Worm (Caenorhabditis elegans) whole organism, L2 larva: ENCODE data around the gene cest-31.

Experiments
- C34F6.9 ChIP-seq: fragments of 150-350 bp; optimal IDR thresholded peaks from 2 replicates; lab custom pipeline; 2014; ENCODE audit warnings: missing biosample characterization, missing genetic modification characterization
- F13H6.1 ChIP-seq: sonication (generic microtip); optimal IDR thresholded peaks from 2 replicates; lab custom pipeline; 2016; ENCODE audit warnings: missing genetic modification characterization, missing compliant biosample characterization
- R02D3.7 ChIP-seq: fragments of 150-350 bp; optimal IDR thresholded peaks from 2 replicates; lab custom pipeline; 2014; ENCODE audit warnings: missing biosample characterization, missing genetic modification characterization
- Y55F3AM.14 ChIP-seq: fragments of 200-800 bp; sonication (Bioruptor generic); optimal IDR thresholded peaks from 2 replicates; lab custom pipeline; 2018; ENCODE audit warnings: mild to moderate bottlenecking, missing genetic modification characterization, missing compliant biosample characterization
- ZK546.5 ChIP-seq: sonication (generic microtip); optimal IDR thresholded peaks from 2 replicates; lab custom pipeline; 2017; ENCODE audit warnings: missing biosample characterization, missing genetic modification characterization
- alr-1 ChIP-seq: fragments of 150-350 bp; optimal IDR thresholded peaks from 2 replicates; lab custom pipeline; 2014; ENCODE audit warnings: missing biosample characterization, missing genetic modification characterization
- aly-2 ChIP-seq: fragments of 150-350 bp; optimal IDR thresholded peaks from 2 replicates; lab custom pipeline; 2014; ENCODE audit warnings: missing biosample characterization, missing genetic modification characterization
- ama-1 ChIP-seq: fragments of 150-350 bp; optimal IDR thresholded peaks from 2 replicates; lab custom pipeline; 2018; ENCODE audit warnings: inconsistent platforms
- blmp-1 ChIP-seq: sonication (generic microtip); optimal IDR thresholded peaks from 2 replicates; lab custom pipeline; 2017; ENCODE audit warnings: missing genetic modification characterization, mild to moderate bottlenecking, missing compliant biosample characterization, antibody characterized with exemption, moderate library complexity; ENCODE audit not compliant: insufficient read depth
- egl-27 ChIP-seq: sonication (generic microtip); optimal IDR thresholded peaks from 3 replicates; lab custom pipeline; 2017; ENCODE audit warnings: missing biosample characterization, missing genetic modification reagents, missing genetic modification characterization
- elt-1 ChIP-seq: fragments of 150-350 bp; optimal IDR thresholded peaks from 2 replicates; lab custom pipeline; 2014; ENCODE audit warnings: missing biosample characterization, missing genetic modification characterization
- elt-3 ChIP-seq: sonication (generic microtip); optimal IDR thresholded peaks from 2 replicates; lab custom pipeline; 2017; ENCODE audit warnings: missing biosample characterization, missing genetic modification characterization
- fos-1 ChIP-seq: fragments of 150-350 bp; optimal IDR thresholded peaks from 2 replicates; lab custom pipeline; 2014; ENCODE audit warnings: missing biosample characterization, missing genetic modification characterization
- lin-11 ChIP-seq: fragments of 150-350 bp; sonication (generic microtip); optimal IDR thresholded peaks from 2 replicates; lab custom pipeline; 2014; ENCODE audit warnings: missing biosample characterization, missing genetic modification characterization, inconsistent platforms, mixed read lengths
- lsy-2 ChIP-seq, 2 experiments: fragments of 150-350 bp in 1 of 2; sonication (generic microtip) in 1 of 2; optimal IDR thresholded peaks; 2 replicates each; lab custom pipeline; 2014 to 2017; ENCODE audit warnings: missing biosample characterization in 2 of 2, missing genetic modification characterization in 2 of 2
- mab-5 ChIP-seq: fragments of 150-350 bp; optimal IDR thresholded peaks from 2 replicates; lab custom pipeline; 2014; ENCODE audit warnings: missing biosample characterization, missing genetic modification characterization
- mbf-1 ChIP-seq: sonication (generic microtip); optimal IDR thresholded peaks from 2 replicates; lab custom pipeline; 2017; ENCODE audit warnings: missing biosample characterization, missing genetic modification characterization
- mdl-1 ChIP-seq, 2 experiments: fragments of 150-350 bp in 1 of 2; sonication (generic microtip) in 1 of 2; optimal IDR thresholded peaks; 2 replicates each; lab custom pipeline; 2017; ENCODE audit warnings: missing biosample characterization in 2 of 2, missing genetic modification characterization in 2 of 2
- nhr-10 ChIP-seq: sonication (generic microtip); optimal IDR thresholded peaks from 2 replicates; lab custom pipeline; 2017; ENCODE audit warnings: missing biosample characterization, missing genetic modification characterization
- nhr-11 ChIP-seq: fragments of 150-350 bp; optimal IDR thresholded peaks from 2 replicates; lab custom pipeline; 2014; ENCODE audit warnings: missing biosample characterization, missing genetic modification characterization
- nhr-12 ChIP-seq: fragments of 150-350 bp; optimal IDR thresholded peaks from 2 replicates; lab custom pipeline; 2014; ENCODE audit warnings: missing biosample characterization, missing genetic modification characterization
- nhr-21 ChIP-seq: fragments of 150-350 bp; optimal IDR thresholded peaks from 2 replicates; lab custom pipeline; 2014; ENCODE audit warnings: missing biosample characterization, missing genetic modification characterization
- nhr-23 ChIP-seq: fragments of 150-350 bp; optimal IDR thresholded peaks from 2 replicates; lab custom pipeline; 2014; ENCODE audit warnings: missing biosample characterization, missing genetic modification reagents, missing genetic modification characterization
- nhr-237 ChIP-seq: fragments of 150-350 bp; optimal IDR thresholded peaks from 2 replicates; lab custom pipeline; 2014; ENCODE audit warnings: missing biosample characterization, missing genetic modification characterization
- nhr-77 ChIP-seq: fragments of 150-350 bp; optimal IDR thresholded peaks from 2 replicates; lab custom pipeline; 2014; ENCODE audit warnings: missing biosample characterization, missing genetic modification characterization
- peb-1 ChIP-seq: fragments of 150-350 bp; optimal IDR thresholded peaks from 2 replicates; lab custom pipeline; 2014; ENCODE audit warnings: missing biosample characterization, missing genetic modification characterization
- sem-4 ChIP-seq: fragments of 150-350 bp; optimal IDR thresholded peaks from 2 replicates; lab custom pipeline; 2014; ENCODE audit warnings: missing biosample characterization, missing genetic modification reagents, missing genetic modification characterization
- skn-1 ChIP-seq: sonication (generic microtip); optimal IDR thresholded peaks from 2 replicates; lab custom pipeline; 2017; ENCODE audit warnings: missing biosample characterization, missing genetic modification characterization
- sma-9 ChIP-seq, 2 experiments: fragments of 150-350 bp in 1 of 2; sonication (generic microtip) in 1 of 2; optimal IDR thresholded peaks; 2 replicates each; lab custom pipeline; 2014 to 2016; ENCODE audit warnings: missing genetic modification characterization in 2 of 2, mild to moderate bottlenecking in 1 of 2, missing biosample characterization in 1 of 2, missing compliant biosample characterization in 1 of 2, missing genetic modification reagents in 1 of 2, moderate library complexity in 1 of 2
- snpc-4 ChIP-seq: fragments of 150-350 bp; optimal IDR thresholded peaks from 2 replicates; lab custom pipeline; 2014; ENCODE audit warnings: missing biosample characterization, missing genetic modification characterization
- unc-39 ChIP-seq: fragments of 150-350 bp; optimal IDR thresholded peaks from 2 replicates; lab custom pipeline; 2014; ENCODE audit warnings: missing biosample characterization, missing genetic modification characterization
- unc-55 ChIP-seq: fragments of 150-350 bp; sonication (generic microtip); optimal IDR thresholded peaks from 3 replicates; lab custom pipeline; 2014; ENCODE audit warnings: missing biosample characterization, missing genetic modification reagents, missing genetic modification characterization
- ztf-11 ChIP-seq: sonication (generic microtip); optimal IDR thresholded peaks from 2 replicates; lab custom pipeline; 2017; ENCODE audit warnings: missing biosample characterization, missing genetic modification characterization
- ztf-4 ChIP-seq: fragments of 150-350 bp; optimal IDR thresholded peaks from 2 replicates; lab custom pipeline; 2014; ENCODE audit warnings: missing biosample characterization, missing genetic modification characterization

cest-31 gene

DNA sequence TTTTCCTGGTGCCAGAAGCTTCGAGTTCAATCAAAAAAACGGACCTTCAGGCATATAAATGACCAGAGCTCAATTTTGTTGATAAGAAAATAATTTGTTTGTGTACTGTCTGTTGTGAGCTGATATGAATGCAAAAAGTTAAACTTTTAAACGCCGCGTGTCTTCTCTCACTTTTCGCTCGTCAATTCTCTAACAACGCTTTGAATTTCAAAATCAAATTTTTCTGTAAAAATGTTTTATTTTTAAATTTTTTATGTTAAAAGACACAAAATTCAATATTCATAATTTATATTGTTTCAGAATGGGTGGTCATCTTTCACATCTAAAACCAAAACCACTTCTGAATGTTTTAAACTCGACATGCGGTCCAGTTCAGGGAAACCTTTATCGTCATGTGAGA, at the start of gene cest-31:
cest-31 (plus strand) TSS at position 301 of the 400 bp plus-strand sequence.
- TF ChIP-seq elt-3 (tag; lab: Kevin White, UChicago) (no peak), peb-1 (tag; lab: Kevin White, UChicago) (no peak), nhr-12 (no peak), skn-1 (no peak), ZK546.5 (no peak), Y55F3AM.14 (GFP tag; lab: Kevin White, UChicago) (no peak), nhr-237 (tag; lab: Kevin White, UChicago) (no peak), egl-27 (tag; lab: Kevin White, UChicago) (no peak), sem-4 (no peak), ama-1 (no peak), mab-5 (tag; lab: Kevin White, UChicago) (no peak), nhr-23 (tag; lab: Kevin White, UChicago) (no peak), unc-55 (GFP tag; lab: Kevin White, UChicago) (no peak), aly-2 (tag; lab: Kevin White, UChicago) (no peak), ztf-4 (tag; lab: Kevin White, UChicago) (no peak), mdl-1 (tag; optimal IDR thresholded peaks at IDR 0.05; lab: Kevin White, UChicago) (no peak), fos-1 (no peak), C34F6.9 (tag; lab: Kevin White, UChicago) (no peak)

ce11 chrV:6626244-6626643, 47.8 kb upstream of the cest-31 start, which contains the start of gene ppt-1:
TSS of gene ppt-1 (minus strand) at chrV:6626344.
- TF ChIP-seq F13H6.1 (tag; lab: Kevin White, UChicago) (no peak), mbf-1 (tag; lab: Kevin White, UChicago) (no peak), R02D3.7 (tag; lab: Kevin White, UChicago) (no peak), peb-1 (tag; lab: Kevin White, UChicago) (no peak), lsy-2 (tag; optimal IDR thresholded peaks at IDR 0.05; lab: Kevin White, UChicago) (no peak), fos-1 (no peak), nhr-21 (tag; lab: Kevin White, UChicago) (no peak), ztf-4 (tag; lab: Kevin White, UChicago) (no peak), nhr-77 (tag; lab: Kevin White, UChicago) (no peak), ZK546.5 (no peak), lin-11 (tag; lab: Kevin White, UChicago) (no peak), nhr-23 (tag; lab: Kevin White, UChicago) (no peak), egl-27 (tag; lab: Kevin White, UChicago) (no peak), alr-1 (tag; lab: Kevin White, UChicago) (no peak), blmp-1 (tag; lab: Kevin White, UChicago) (no peak), sma-9 (GFP tag; optimal IDR thresholded peaks at IDR 0.05; lab: Kevin White, UChicago) (no peak), sma-9 (tag; optimal IDR thresholded peaks at IDR 0.05; lab: Kevin White, UChicago) (no peak), nhr-11 (tag; lab: Kevin White, UChicago) (no peak), elt-1 (tag; lab: Kevin White, UChicago) (no peak)
- TF ChIP-seq, all 48 proteins: peak for 0

ce11 chrV:6630769-6631168, 43.3 kb upstream of the cest-31 start:
- TF ChIP-seq snpc-4 (no peak), mdl-1 (tag; optimal IDR thresholded peaks at IDR 0.05; lab: Kevin White, UChicago) (no peak), unc-55 (GFP tag; lab: Kevin White, UChicago) (no peak), nhr-10 (tag; lab: Kevin White, UChicago) (no peak), nhr-23 (tag; lab: Kevin White, UChicago) (no peak), blmp-1 (tag; lab: Kevin White, UChicago) (no peak), lsy-2 (tag; optimal IDR thresholded peaks at IDR 0.05; lab: Kevin White, UChicago) (peak in 1 of 2 experiments; percentile 46), nhr-21 (tag; lab: Kevin White, UChicago) (peak; percentile 61), nhr-11 (tag; lab: Kevin White, UChicago) (no peak), peb-1 (tag; lab: Kevin White, UChicago) (no peak), elt-3 (tag; lab: Kevin White, UChicago) (no peak), unc-39 (tag; lab: Kevin White, UChicago) (no peak), R02D3.7 (tag; lab: Kevin White, UChicago) (no peak), C34F6.9 (tag; lab: Kevin White, UChicago) (peak; percentile 44)

- TF ChIP-seq unc-55 (GFP tag; lab: Kevin White, UChicago) (no peak), mdl-1 (tag; optimal IDR thresholded peaks at IDR 0.05; lab: Kevin White, UChicago) (no peak), ztf-11 (tag; lab: Kevin White, UChicago) (no peak)
These were observed 42.2 kb upstream of the cest-31 start for ce11 chrV:6631866-6632265.
